Fruit fly (Drosophila melanogaster): ENCODE data around the gene Sfp87B.

dm6 chr3R:12260669-12261068, 12.3 kb upstream of the Sfp87B start, which contains the start of gene CG44038:
- TF ChIP-seq CG8319 (GFP tag; optimal IDR thresholded peaks at IDR 0.05) (no peak), Blimp-1 (GFP tag; optimal IDR thresholded peaks at IDR 0.05) (no peak), topi (GFP tag; optimal IDR thresholded peaks at IDR 0.05) (no peak), Ets96B (tag; optimal IDR thresholded peaks at IDR 0.05) (no peak), CG6808 (GFP tag; optimal IDR thresholded peaks at IDR 0.05) (no peak), CG16779 (tag; optimal IDR thresholded peaks at IDR 0.05) (no peak), CG1621 (tag; optimal IDR thresholded peaks at IDR 0.05) (no peak), Hr39 (GFP tag; optimal IDR thresholded peaks at IDR 0.05) (no peak)
